Worm (Caenorhabditis elegans) whole organism, mixed stage, embryonic: ENCODE data around the gene ZK1010.5.

ENCODE experiments used
- M03D4.4 ChIP-seq: sonication (generic microtip); optimal IDR thresholded peaks from 2 replicates; lab custom pipeline; 2017; ENCODE audit warnings: mild to moderate bottlenecking, missing genetic modification characterization, missing compliant biosample characterization
- lsy-2 ChIP-seq: fragments of 150-350 bp; optimal IDR thresholded peaks from 2 replicates; lab custom pipeline; 2014; ENCODE audit warnings: missing biosample characterization, missing genetic modification characterization
- mep-1 ChIP-seq: fragments of 150-350 bp; optimal IDR thresholded peaks from 2 replicates; lab custom pipeline; 2017; ENCODE audit warnings: missing biosample characterization, missing genetic modification reagents, missing genetic modification characterization, inconsistent platforms
- nhr-12 ChIP-seq: fragments of 150-350 bp; optimal IDR thresholded peaks from 2 replicates; lab custom pipeline; 2014; ENCODE audit warnings: missing biosample characterization, missing genetic modification characterization
- nhr-237 ChIP-seq: fragments of 150-350 bp; optimal IDR thresholded peaks from 2 replicates; lab custom pipeline; 2014; ENCODE audit warnings: missing biosample characterization, missing genetic modification characterization
- nhr-76 ChIP-seq: sonication (generic microtip); optimal IDR thresholded peaks from 2 replicates; lab custom pipeline; 2017; ENCODE audit warnings: missing biosample characterization, missing genetic modification characterization
- snpc-4 ChIP-seq: fragments of 150-350 bp; optimal IDR thresholded peaks from 2 replicates; lab custom pipeline; 2014; ENCODE audit warnings: missing biosample characterization, missing genetic modification characterization
- unc-39 ChIP-seq: fragments of 150-350 bp; optimal IDR thresholded peaks from 2 replicates; lab custom pipeline; 2014; ENCODE audit warnings: missing biosample characterization, missing genetic modification characterization
- unc-62 ChIP-seq: fragments of 150-350 bp; optimal IDR thresholded peaks from 2 replicates; lab custom pipeline; 2014; ENCODE audit warnings: missing biosample characterization, missing genetic modification reagents, missing genetic modification characterization

- no peak for TF ChIP-seq lsy-2 (tag; lab: Kevin White, UChicago)
- TF ChIP-seq mep-1 (tag; lab: Kevin White, UChicago): no peak
- TF ChIP-seq unc-39 (tag; lab: Kevin White, UChicago): no peak
- no peak for TF ChIP-seq nhr-237 (tag; lab: Kevin White, UChicago)
- TF ChIP-seq nhr-12 (tag; lab: Kevin White, UChicago): no peak
- TF ChIP-seq snpc-4: no peak
- no peak for TF ChIP-seq M03D4.4 (tag; lab: Kevin White, UChicago)
- no peak for TF ChIP-seq unc-62
- TF ChIP-seq nhr-76 (tag; lab: Kevin White, UChicago): no peak
These were observed 45.2 kb upstream of the ZK1010.5 start for ce11 chrIII:13032429-13033018.
